Fruit fly (Drosophila melanogaster): Measurements from ENCODE around the gene CG14739.

CG14739 gene

DNA sequence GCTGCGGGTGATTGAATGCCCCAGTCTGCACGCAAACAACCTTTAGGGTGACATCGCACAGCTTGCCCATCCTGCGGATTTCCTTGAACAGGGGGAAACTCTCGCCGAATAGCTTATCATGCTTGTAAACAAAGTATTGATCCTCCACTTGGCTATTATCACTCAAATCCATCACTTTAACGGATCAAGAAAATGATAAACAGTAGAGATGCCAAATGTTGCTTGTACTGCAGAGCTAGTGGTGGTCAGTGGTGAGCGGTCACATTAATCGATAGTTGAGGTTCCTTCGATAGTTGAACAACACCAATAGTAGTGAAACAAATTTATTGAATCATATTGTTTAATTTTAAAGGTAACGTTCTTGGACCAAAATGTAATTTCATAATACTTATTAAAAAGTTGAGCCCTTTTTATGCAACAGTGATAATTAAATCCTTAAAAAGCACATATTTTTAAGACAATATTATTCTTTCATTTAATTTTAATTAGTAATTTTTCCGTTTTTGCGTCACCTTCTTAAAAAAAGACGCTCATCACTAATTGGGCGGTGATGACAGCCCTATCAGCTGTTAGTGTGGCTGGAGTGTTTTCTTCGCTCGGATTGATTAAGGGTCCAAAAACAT, 38.7 kb downstream of the CG14739 start, which contains the start of the genes KLHL18 and GCC185 (continued):
- TF ChIP-seq fd3F (GFP tag; optimal IDR thresholded peaks at IDR 0.05) (peak; percentile 62), CG12659 (GFP tag; optimal IDR thresholded peaks at IDR 0.05) (peak; percentile 68), bcd (GFP tag; optimal IDR thresholded peaks at IDR 0.05) (peak; percentile 83), crc (GFP tag; optimal IDR thresholded peaks at IDR 0.05) (no peak), chif (GFP tag; optimal IDR thresholded peaks at IDR 0.05) (peak; percentile 53 to 59), Doc2 (GFP tag; IDR thresholded peaks at IDR 0.05) (peak; percentile 42; the same call in 1 of the 2 replicates), Mrtf (GFP tag; IDR thresholded peaks at IDR 0.05) (0 out of 3 replicates have a peak, but pooled peaks have one; percentile 27), CG11456 (GFP tag; IDR thresholded peaks at IDR 0.05) (0 out of 3 replicates have a peak, but pooled peaks have one; percentile 66), toy (GFP tag; IDR thresholded peaks at IDR 0.05) (peak; percentile 9; the same call in 1 of the 2 replicates), NFAT (GFP tag; IDR thresholded peaks at IDR 0.05) (0 out of 2 replicates have a peak, but pooled peaks have one; percentile 37), CG17385 (GFP tag; optimal IDR thresholded peaks at IDR 0.05) (no peak), fd102C (GFP tag; optimal IDR thresholded peaks at IDR 0.05) (no peak), CG10654 (GFP tag; optimal IDR thresholded peaks at IDR 0.05) (peak; percentile 79), CG11398 (GFP tag; optimal IDR thresholded peaks at IDR 0.05) (no peak), tap (tag; optimal IDR thresholded peaks at IDR 0.05) (no peak), NK7.1 (GFP tag; optimal IDR thresholded peaks at IDR 0.05) (no peak), insv (GFP tag; optimal IDR thresholded peaks at IDR 0.05) (peak in 1 of 2 experiments; percentile 85), Bdp1 (GFP tag; optimal IDR thresholded peaks at IDR 0.05) (peak; percentile 26), lab (GFP tag; optimal IDR thresholded peaks at IDR 0.05) (peak; percentile 69), CG17359 (tag; optimal IDR thresholded peaks at IDR 0.05) (peak; percentile 41), CG7839 (tag; optimal IDR thresholded peaks at IDR 0.05) (peak; percentile 76), gt (GFP tag; IDR thresholded peaks at IDR 0.05) (no peak), B-H2 (GFP tag; optimal IDR thresholded peaks at IDR 0.05) (peak; percentile 74), ERR (GFP tag; optimal IDR thresholded peaks at IDR 0.05) (no peak), CG3065 (GFP tag; optimal IDR thresholded peaks at IDR 0.05) (peak; percentile 69), az2 (GFP tag; optimal IDR thresholded peaks at IDR 0.05) (peak; percentile 78), CG17802 (tag; optimal IDR thresholded peaks at IDR 0.05) (peak; percentile 27), nerfin-2 (GFP tag; IDR thresholded peaks at IDR 0.05; ENCODE audit: partially characterized antibody) (peak; percentile 57), Aef1 (GFP tag; IDR thresholded peaks at IDR 0.05) (peak; percentile 82), Adf1 (GFP tag; IDR thresholded peaks at IDR 0.05) (peak; percentile 35; the same call in 1 of the 2 replicates), unpg (GFP tag; optimal IDR thresholded peaks at IDR 0.05) (no peak), eve (GFP tag; optimal IDR thresholded peaks at IDR 0.05) (no peak), caup (GFP tag; optimal IDR thresholded peaks at IDR 0.05; ENCODE audit: severe bottlenecking) (no peak), bab2 (GFP tag; optimal IDR thresholded peaks at IDR 0.05) (peak; percentile 68), CrebB (tag; optimal IDR thresholded peaks at IDR 0.05) (no peak), cas (GFP tag; IDR thresholded peaks at IDR 0.05) (no peak), Sry-β (GFP tag; optimal IDR thresholded peaks at IDR 0.05) (peak; percentile 90), pita (GFP tag; optimal IDR thresholded peaks at IDR 0.05) (no peak), CG34422 (GFP tag; IDR thresholded peaks at IDR 0.05) (peak; percentile 81; the same call in 2 of the 3 replicates), dm (GFP tag; optimal IDR thresholded peaks at IDR 0.05) (peak; percentile 20), GATAe (GFP tag; conservative IDR thresholded peaks at IDR 0.05) (0 out of 2 replicates have a peak, but pooled peaks have one; percentile 42), CG17829 (tag; optimal IDR thresholded peaks at IDR 0.05) (peak; percentile 79), ssp (GFP tag; IDR thresholded peaks at IDR 0.05) (peak; percentile 79), Atf-2 (GFP tag; optimal IDR thresholded peaks at IDR 0.05) (peak; percentile 51), z (GFP tag; IDR thresholded peaks at IDR 0.05) (no peak), Taf1 (GFP tag; IDR thresholded peaks at IDR 0.05) (peak; percentile 45; the same call in 1 of the 2 replicates), CG13296 (GFP tag; optimal IDR thresholded peaks at IDR 0.05) (no peak), Kr (GFP tag; optimal IDR thresholded peaks at IDR 0.05) (no peak), ara (GFP tag; IDR thresholded peaks at IDR 0.05) (peak; percentile 52; the same call in 1 of the 2 replicates), CG17568 (GFP tag; optimal IDR thresholded peaks at IDR 0.05) (no peak)
